Worm (Caenorhabditis elegans) whole organism, L4 larva: ENCODE measurements around the gene let-418.

Experiments
- R02D3.7 ChIP-seq: fragments of 150-350 bp; sonication (generic microtip); optimal IDR thresholded peaks from 3 replicates; lab custom pipeline; 2014; ENCODE audit warnings: missing biosample characterization, missing genetic modification characterization
- arid-1 ChIP-seq: fragments of 200-800 bp; sonication (Bioruptor generic); conservative IDR thresholded peaks from 2 replicates; pipeline ENCODE4 v1.3.6; 2022; ENCODE audit warnings: missing genetic modification reagents, missing genetic modification characterization, missing compliant biosample characterization
- dmd-9 ChIP-seq: fragments of 200-800 bp; sonication (Bioruptor generic); IDR thresholded peaks from 2 replicates; pipeline ENCODE4 v1.3.6; 2022; ENCODE audit warnings: missing genetic modification reagents, missing genetic modification characterization, missing compliant biosample characterization
- duxl-1 ChIP-seq: sonication (generic microtip); optimal IDR thresholded peaks from 2 replicates; lab custom pipeline; 2016; ENCODE audit warnings: mild to moderate bottlenecking, missing genetic modification characterization, moderate library complexity, missing compliant biosample characterization; ENCODE audit not compliant: poor library complexity
- hlh-30 ChIP-seq: sonication (generic microtip); optimal IDR thresholded peaks from 2 replicates; lab custom pipeline; 2017; ENCODE audit warnings: antibody characterized with exemption, mild to moderate bottlenecking, missing genetic modification characterization, missing compliant biosample characterization; ENCODE audit not compliant: insufficient read depth
- lin-13 ChIP-seq: fragments of 150-350 bp; optimal IDR thresholded peaks from 2 replicates; lab custom pipeline; 2014; ENCODE audit warnings: missing biosample characterization, missing genetic modification reagents, missing genetic modification characterization
- madf-9 ChIP-seq: fragments of 200-800 bp; sonication (Bioruptor generic); conservative IDR thresholded peaks from 2 replicates; pipeline ENCODE4 v1.3.6; 2022; ENCODE audit warnings: missing genetic modification reagents, missing genetic modification characterization, missing compliant biosample characterization
- nhr-11 ChIP-seq: fragments of 150-350 bp; optimal IDR thresholded peaks from 2 replicates; lab custom pipeline; 2014; ENCODE audit warnings: missing biosample characterization, missing genetic modification characterization
- unc-62 ChIP-seq, 3 experiments: fragments of 150-350 bp in 1 of 3; sonication (generic microtip); optimal IDR thresholded peaks in 2 of 3; peaks in 1 of 3; 1 replicate in 1 of 3; 2 replicates in 2 of 3; lab custom pipeline; 2014 to 2017; ENCODE audit warnings: missing biosample characterization in 3 of 3, missing genetic modification characterization in 3 of 3, missing genetic modification reagents in 3 of 3, missing genotype in 1 of 3

ce11 chrV:5843415-5844337 is 17.0 kb downstream of the let-418 start:
- no peak for TF ChIP-seq R02D3.7
- TF ChIP-seq nhr-11, result peak; percentile 78
- TF ChIP-seq lin-13 (GFP tag; lab: Kevin White, UChicago), result no peak
- TF ChIP-seq dmd-9 (GFP tag; lab: Robert Waterston, UW), result no peak
- no peak for TF ChIP-seq arid-1 (GFP tag; lab: Robert Waterston, UW)
- TF ChIP-seq duxl-1, result no peak
- peak in 1 of 2 experiments; percentile 95 for TF ChIP-seq unc-62 (GFP tag; optimal IDR thresholded peaks at IDR 0.05 in 1 of 2; lab: Kevin White, UChicago)
- no peak for TF ChIP-seq unc-62 (tag; optimal IDR thresholded peaks at IDR 0.05; lab: Kevin White, UChicago)
- TF ChIP-seq madf-9, result 0 out of 2 replicates have a peak, but pooled peaks have one; percentile 15
- TF ChIP-seq hlh-30 (tag; lab: Kevin White, UChicago), result peak; percentile 97
